Worm (Caenorhabditis elegans): ENCODE measurements around the gene gfi-1.

Gene gfi-1

DNA sequence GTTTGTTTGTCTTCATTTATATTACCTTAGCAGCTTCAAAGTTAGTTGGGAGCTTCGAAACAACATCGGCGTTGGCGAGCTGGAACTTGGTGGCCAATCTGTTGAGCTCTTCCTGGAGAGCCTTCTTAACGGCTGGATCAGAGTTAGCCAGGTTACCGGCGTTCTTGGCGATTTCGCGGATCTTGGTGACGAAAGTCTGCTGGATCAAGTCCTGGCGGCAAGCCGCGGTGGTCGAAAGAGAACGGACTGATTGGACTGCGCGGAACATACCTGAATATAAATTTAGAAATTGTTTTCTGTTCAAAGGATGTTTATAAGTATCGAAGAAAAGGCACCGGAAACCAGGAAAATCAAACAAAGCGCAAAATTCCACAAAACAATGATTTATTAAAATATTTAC, 27.1 kb upstream of the gfi-1 start, which contains the start of gene atp-4:
Gene atp-4 (minus strand): TSS at position 270 of the 400 bp plus-strand sequence.
- no peak for TF ChIP-seq snu-23 (GFP tag; optimal IDR thresholded peaks at IDR 0.05)
- TF ChIP-seq alr-1 (tag; optimal IDR thresholded peaks at IDR 0.05; ENCODE audit: borderline replicate concordance), result no peak
- TF ChIP-seq ztf-11 (tag; optimal IDR thresholded peaks at IDR 0.05), result no peak
- no peak for TF ChIP-seq efl-3 (GFP tag; optimal IDR thresholded peaks at IDR 0.05)
- peak; percentile 27; the same call in 1 of the 2 replicates for TF ChIP-seq grh-1 (GFP tag; IDR thresholded peaks at IDR 0.05)

DNA sequence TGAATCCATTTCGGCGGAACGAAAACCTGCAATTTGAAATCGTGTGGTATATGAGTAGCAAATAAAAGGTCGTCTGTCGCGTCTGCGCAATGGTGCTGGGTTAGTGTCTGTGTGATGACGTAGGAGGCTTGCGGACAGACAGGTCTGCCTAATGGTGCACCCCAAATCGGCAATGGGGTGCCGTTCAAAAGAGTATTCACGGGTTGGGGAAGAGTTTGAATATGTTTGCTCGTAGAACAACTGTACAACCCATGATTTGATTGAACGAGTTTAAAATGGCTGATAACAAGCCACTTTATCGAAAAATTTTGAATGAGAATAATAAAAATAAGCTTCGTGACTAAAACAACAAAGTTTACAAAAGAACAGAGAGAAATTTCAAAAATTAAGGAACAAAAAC, 26.2 kb upstream of the gfi-1 start, which contains the start of gene T05H4.11:
Gene T05H4.11 (minus strand): TSS at position 335 of the 400 bp plus-strand sequence.
- peak; percentile 37 for TF ChIP-seq nhr-71 (tag; optimal IDR thresholded peaks at IDR 0.05)
- no peak for TF ChIP-seq nhr-90 (tag; optimal IDR thresholded peaks at IDR 0.05; ENCODE audit: poor library complexity)
- peak; percentile 14 for TF ChIP-seq ama-1 (optimal IDR thresholded peaks at IDR 0.05)
- peak in 1 of 2 experiments; percentile 18 for TF ChIP-seq efl-1 (optimal IDR thresholded peaks at IDR 0.05)
- no peak for TF ChIP-seq efl-1 (GFP tag; optimal IDR thresholded peaks at IDR 0.05 in 1 of 2)
- no peak for TF ChIP-seq egl-13 (tag; optimal IDR thresholded peaks at IDR 0.05)
- TF ChIP-seq nhr-85 (tag), result peak; percentile 31
- no peak for TF ChIP-seq nhr-237 (tag; optimal IDR thresholded peaks at IDR 0.05)
- TF ChIP-seq ces-1 (GFP tag; optimal IDR thresholded peaks at IDR 0.05), result no peak

DNA sequence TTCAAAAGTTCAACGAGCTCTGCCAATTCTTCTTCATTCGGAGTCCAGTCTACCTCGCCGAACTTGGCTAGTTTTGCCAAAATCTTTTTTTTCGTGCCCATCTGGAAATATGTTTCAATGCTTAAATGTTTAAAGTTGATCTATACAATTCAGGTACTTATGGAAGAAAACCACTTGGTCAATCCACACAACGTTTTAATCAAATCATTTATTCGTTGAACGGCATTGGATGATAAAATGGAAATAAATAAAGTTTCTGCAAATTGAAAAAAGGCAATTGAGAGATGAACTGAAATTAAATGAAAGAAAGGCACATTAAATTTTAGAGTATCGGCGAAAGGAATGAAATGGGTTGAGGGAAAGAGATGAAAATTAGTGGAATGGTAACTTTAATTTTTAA, 24.3 kb upstream of the gfi-1 start, which contains the start of gene urb-1:
Gene urb-1 (minus strand): TSS at position 101 of the 400 bp plus-strand sequence.
- TF ChIP-seq vab-15 (tag; optimal IDR thresholded peaks at IDR 0.05) (no peak), elt-2 (tag; optimal IDR thresholded peaks at IDR 0.05) (no peak), irx-1 (tag; optimal IDR thresholded peaks at IDR 0.05) (no peak)

DNA sequence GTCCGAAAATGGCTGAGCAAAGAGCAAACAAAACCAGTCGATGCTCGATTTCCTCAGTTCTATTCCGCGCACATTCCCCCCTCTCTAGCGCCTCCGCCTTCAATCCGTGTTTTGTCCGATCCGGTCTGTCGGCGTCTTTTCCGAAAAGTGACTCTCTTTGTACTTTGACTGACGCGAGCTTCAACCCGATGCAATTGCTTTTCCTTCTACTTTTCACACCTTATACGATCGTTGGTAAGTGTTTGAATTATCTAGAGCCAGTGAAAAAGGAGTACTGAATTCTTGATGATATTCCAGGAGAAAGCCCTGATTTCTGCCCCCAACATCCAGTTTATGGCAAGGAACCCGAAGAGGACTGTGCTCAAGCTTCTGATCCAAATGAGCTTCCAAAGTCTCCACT, 15.3 kb upstream of the gfi-1 start, which contains the start of gene cht-6:
Gene cht-6 (plus strand): TSS at position 9 of the 400 bp plus-strand sequence.
- TF ChIP-seq fkh-10 (GFP tag; optimal IDR thresholded peaks at IDR 0.05) (no peak), alr-1 (tag; optimal IDR thresholded peaks at IDR 0.05; ENCODE audit: borderline replicate concordance) (no peak)

DNA sequence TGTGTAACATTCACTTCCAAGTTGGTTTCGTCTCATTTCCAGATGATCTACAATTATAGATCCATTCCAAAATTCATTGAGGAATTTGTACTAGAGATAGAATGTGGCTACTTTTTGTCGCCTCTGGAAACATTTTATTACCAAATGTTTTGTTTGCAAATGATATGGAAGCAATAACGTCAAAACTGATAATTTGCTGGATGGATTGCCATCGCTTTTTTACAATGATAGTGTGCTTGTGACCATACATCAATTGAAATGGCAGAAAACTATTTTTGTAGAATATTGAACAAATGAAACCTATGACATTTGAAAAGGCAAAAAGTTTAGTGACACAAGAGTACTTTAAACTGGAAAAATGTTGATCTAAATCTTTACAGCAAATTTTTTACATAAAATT, 14.7 kb upstream of the gfi-1 start:
- TF ChIP-seq elt-2 (tag; optimal IDR thresholded peaks at IDR 0.05), result peak; percentile 51
- TF ChIP-seq dsc-1 (tag; optimal IDR thresholded peaks at IDR 0.05), result no peak
- no peak for TF ChIP-seq efl-1 (optimal IDR thresholded peaks at IDR 0.05)
- peak in 1 of 2 experiments; percentile 11 for TF ChIP-seq efl-1 (GFP tag; optimal IDR thresholded peaks at IDR 0.05 in 1 of 2)

DNA sequence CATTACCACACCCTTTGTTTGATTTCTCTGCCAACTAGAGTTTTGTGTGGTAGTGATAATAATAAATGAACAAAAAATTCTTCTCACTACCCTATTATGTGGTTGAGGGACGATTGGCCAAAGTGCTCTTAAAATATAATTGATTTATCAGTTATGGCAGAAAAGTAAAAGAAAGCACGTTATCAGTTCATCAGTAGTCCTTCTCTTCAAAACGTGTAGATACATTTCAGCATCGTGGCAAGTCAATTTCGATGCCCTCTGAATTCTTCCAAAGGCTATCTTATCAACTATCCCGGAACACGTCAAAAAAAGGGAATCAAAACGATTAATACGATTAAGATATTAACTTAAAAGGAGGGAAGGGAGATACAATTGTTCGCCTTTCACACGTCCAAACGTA, 13.3 kb upstream of the gfi-1 start:
- no peak for TF ChIP-seq nhr-84 (tag; optimal IDR thresholded peaks at IDR 0.05)
- TF ChIP-seq lir-3 (tag; optimal IDR thresholded peaks at IDR 0.05; ENCODE audit: poor library complexity), result no peak
- TF ChIP-seq sox-4 (tag; optimal IDR thresholded peaks at IDR 0.05), result no peak
- TF ChIP-seq lin-35 (GFP tag; optimal IDR thresholded peaks at IDR 0.05), result peak in 1 of 2 experiments; percentile 5
- no peak for TF ChIP-seq nhr-11 (tag; optimal IDR thresholded peaks at IDR 0.05)
- TF ChIP-seq jun-1 (tag; optimal IDR thresholded peaks at IDR 0.05), result no peak
- no peak for TF ChIP-seq ces-1 (GFP tag; optimal IDR thresholded peaks at IDR 0.05)
- TF ChIP-seq elt-2 (tag; optimal IDR thresholded peaks at IDR 0.05), result peak; percentile 96

DNA sequence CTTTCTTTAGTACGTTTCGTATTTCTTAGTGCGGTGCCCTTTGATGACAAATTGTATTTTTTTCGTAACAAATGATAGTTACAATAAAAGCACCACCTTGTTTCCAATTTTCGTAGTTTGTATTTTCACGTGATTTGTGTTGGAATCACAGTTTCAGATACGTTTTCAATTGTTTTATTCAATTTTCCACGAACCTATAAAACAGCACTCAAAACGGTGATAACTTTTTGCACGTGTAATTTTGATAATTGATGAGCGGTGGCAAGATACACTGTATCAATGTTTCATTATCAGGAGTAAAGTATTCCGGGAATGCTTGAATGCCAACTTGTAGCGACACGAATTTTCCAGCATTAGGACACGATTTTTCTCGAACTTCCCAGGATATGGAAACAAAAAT, 11.4 kb upstream of the gfi-1 start:
- TF ChIP-seq lin-14 (GFP tag; optimal IDR thresholded peaks at IDR 0.05), result peak; percentile 8
- no peak for TF ChIP-seq unc-62 (GFP tag; optimal IDR thresholded peaks at IDR 0.05)
- TF ChIP-seq lin-39 (tag; optimal IDR thresholded peaks at IDR 0.05), result no peak
- TF ChIP-seq efl-1 (optimal IDR thresholded peaks at IDR 0.05), result no peak
- peak in 1 of 2 experiments; percentile 37 for TF ChIP-seq efl-1 (GFP tag; optimal IDR thresholded peaks at IDR 0.05 in 1 of 2)
- TF ChIP-seq mdl-1 (tag; optimal IDR thresholded peaks at IDR 0.05), result peak in 1 of 2 experiments; percentile 8
- no peak for TF ChIP-seq C34B4.2 (tag; optimal IDR thresholded peaks at IDR 0.05)
- TF ChIP-seq elt-2 (tag; optimal IDR thresholded peaks at IDR 0.05), result peak; percentile 95
- peak; percentile 21 for TF ChIP-seq nhr-71 (tag; optimal IDR thresholded peaks at IDR 0.05)
- TF ChIP-seq zip-4 (GFP tag; optimal IDR thresholded peaks at IDR 0.05), result no peak
- TF ChIP-seq lin-35 (GFP tag; optimal IDR thresholded peaks at IDR 0.05), result peak in 1 of 2 experiments; percentile 14
- TF ChIP-seq nhr-20 (tag; optimal IDR thresholded peaks at IDR 0.05), result peak; percentile 50
- TF ChIP-seq tlp-1 (tag; optimal IDR thresholded peaks at IDR 0.05), result peak; percentile 10

Measured in whole organism, L1 larva.